Worm (Caenorhabditis elegans) whole organism, late embryonic: ENCODE data around the gene F14E5.8.

ENCODE experiments used
- F13H6.1 ChIP-seq: sonication (generic microtip); optimal IDR thresholded peaks from 2 replicates; lab custom pipeline; 2016; ENCODE audit warnings: missing genetic modification characterization, missing compliant biosample characterization
- ceh-14 ChIP-seq: sonication (generic microtip); optimal IDR thresholded peaks from 2 replicates; lab custom pipeline; 2016; ENCODE audit warnings: missing genotype, missing genetic modification characterization, missing compliant biosample characterization
- ceh-34 ChIP-seq: sonication (generic microtip); optimal IDR thresholded peaks from 2 replicates; lab custom pipeline; 2016; ENCODE audit warnings: mild to moderate bottlenecking, missing genetic modification characterization, missing compliant biosample characterization
- ceh-48 ChIP-seq: sonication (generic microtip); optimal IDR thresholded peaks from 2 replicates; lab custom pipeline; 2016; ENCODE audit warnings: missing genetic modification characterization, inconsistent platforms, missing compliant biosample characterization
- ceh-6 ChIP-seq: fragments of 200-800 bp; sonication (Bioruptor generic); optimal IDR thresholded peaks from 2 replicates; lab custom pipeline; 2018; ENCODE audit warnings: mild to moderate bottlenecking, missing genetic modification characterization, missing compliant biosample characterization
- fax-1 ChIP-seq: sonication (generic microtip); optimal IDR thresholded peaks from 2 replicates; lab custom pipeline; 2016; ENCODE audit warnings: missing genotype, missing genetic modification characterization, missing compliant biosample characterization
- hlh-15 ChIP-seq: sonication (generic microtip); optimal IDR thresholded peaks from 2 replicates; lab custom pipeline; 2016; ENCODE audit warnings: missing genetic modification characterization, missing compliant biosample characterization
- hlh-30 ChIP-seq: sonication (generic microtip); optimal IDR thresholded peaks from 2 replicates; lab custom pipeline; 2017; ENCODE audit warnings: antibody characterized with exemption, missing genetic modification characterization, missing compliant biosample characterization; ENCODE audit not compliant: insufficient read depth
- madf-2 ChIP-seq: sonication (generic microtip); optimal IDR thresholded peaks from 2 replicates; lab custom pipeline; 2017; ENCODE audit warnings: missing genetic modification characterization, missing compliant biosample characterization
- nhr-11 ChIP-seq: fragments of 150-350 bp; optimal IDR thresholded peaks from 2 replicates; lab custom pipeline; 2014; ENCODE audit warnings: missing biosample characterization, missing genetic modification characterization
- npax-4 ChIP-seq: sonication (generic microtip); optimal IDR thresholded peaks from 2 replicates; lab custom pipeline; 2016; ENCODE audit warnings: missing genetic modification characterization, missing compliant biosample characterization
- pha-4 ChIP-seq: fragments of 150-350 bp; optimal IDR thresholded peaks from 2 replicates; lab custom pipeline; 2018; ENCODE audit warnings: missing biosample characterization, missing genetic modification reagents, missing genetic modification characterization
- pqm-1 ChIP-seq: sonication (generic microtip); optimal IDR thresholded peaks from 2 replicates; lab custom pipeline; 2016; ENCODE audit warnings: missing genetic modification characterization, missing compliant biosample characterization
- pros-1 ChIP-seq: fragments of 150-350 bp; optimal IDR thresholded peaks from 2 replicates; lab custom pipeline; 2014; ENCODE audit warnings: missing biosample characterization, missing genetic modification reagents, missing genetic modification characterization
- sdc-2 ChIP-seq: sonication (generic microtip); optimal IDR thresholded peaks from 2 replicates; lab custom pipeline; 2016; ENCODE audit warnings: missing genotype, missing genetic modification characterization, missing compliant biosample characterization
- sox-2 ChIP-seq: fragments of 200-800 bp; sonication (Bioruptor generic); IDR thresholded peaks from 2 replicates; pipeline ENCODE4 v1.3.6; 2022; ENCODE audit warnings: missing genetic modification reagents, missing genetic modification characterization, missing compliant biosample characterization

F14E5.8 gene

ce11 chrII:8467809-8468208, 47.9 kb downstream of the F14E5.8 start, which contains the start of gene M05D6.2:
Gene M05D6.2 (plus strand): TSS chrII:8468109.
- TF ChIP-seq pqm-1 (tag; lab: Kevin White, UChicago) (no peak), hlh-30 (tag; lab: Kevin White, UChicago) (no peak), npax-4 (tag; lab: Kevin White, UChicago) (no peak), F13H6.1 (tag; lab: Kevin White, UChicago) (no peak), ceh-48 (no peak)

ce11 chrII:8471139-8471538, 51.2 kb downstream of the F14E5.8 start, which contains the start of gene M05D6.8:
Gene M05D6.8 (minus strand): TSS chrII:8471239.
- TF ChIP-seq F13H6.1 (tag; lab: Kevin White, UChicago) (no peak), ceh-34 (tag; lab: Kevin White, UChicago) (no peak), pha-4 (no peak), fax-1 (tag; lab: Kevin White, UChicago) (no peak), ceh-6 (GFP tag; lab: Kevin White, UChicago) (no peak), nhr-11 (no peak), hlh-15 (tag; lab: Kevin White, UChicago) (no peak), sdc-2 (tag; lab: Kevin White, UChicago) (no peak), ceh-48 (no peak), madf-2 (tag; lab: Kevin White, UChicago) (no peak), pros-1 (no peak), sox-2 (GFP tag; lab: Robert Waterston, UW) (no peak), ceh-14 (no peak)
